Fruit fly (Drosophila melanogaster): ENCODE measurements around the gene Arglu1.

Gene Arglu1

DNA sequence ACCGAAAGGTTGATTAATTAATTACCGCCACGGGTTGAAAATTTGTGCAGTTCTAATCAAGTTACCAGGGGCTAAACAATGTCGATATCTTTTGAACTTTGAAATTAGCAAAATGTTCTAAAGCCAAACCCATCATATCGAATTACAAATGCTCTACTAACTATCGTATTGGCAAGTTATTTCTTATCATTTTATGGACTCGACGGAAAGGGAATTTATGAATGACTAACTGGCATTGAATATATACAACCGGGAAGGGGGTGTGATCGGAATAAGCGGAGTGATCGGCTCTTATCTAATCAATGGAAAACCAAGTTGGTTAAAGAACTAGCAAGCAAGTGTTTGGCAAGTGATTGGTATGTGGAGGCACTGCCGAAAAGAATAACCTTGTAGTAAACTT, 5.6 kb upstream of the Arglu1 start (continued):
- TF ChIP-seq Taf1 (GFP tag; IDR thresholded peaks at IDR 0.05) (no peak), twi (tag; optimal IDR thresholded peaks at IDR 0.05) (no peak), Kr (GFP tag; optimal IDR thresholded peaks at IDR 0.05) (no peak), Bdp1 (GFP tag; optimal IDR thresholded peaks at IDR 0.05) (no peak), CG11696 (GFP tag; IDR thresholded peaks at IDR 0.05) (no peak), Hr39 (optimal IDR thresholded peaks at IDR 0.05) (no peak), knrl (GFP tag; IDR thresholded peaks at IDR 0.05; ENCODE audit: partially characterized antibody) (no peak), Hmx (GFP tag; optimal IDR thresholded peaks at IDR 0.05) (no peak), eyg (GFP tag; optimal IDR thresholded peaks at IDR 0.05) (no peak), CG1832 (GFP tag; optimal IDR thresholded peaks at IDR 0.05) (no peak), CG30020 (tag; optimal IDR thresholded peaks at IDR 0.05) (no peak), Hsf (GFP tag; optimal IDR thresholded peaks at IDR 0.05) (no peak), croc (GFP tag; conservative IDR thresholded peaks at IDR 0.05) (no peak), Hr3 (GFP tag; optimal IDR thresholded peaks at IDR 0.05) (no peak), ERR (GFP tag; optimal IDR thresholded peaks at IDR 0.05) (no peak), CG6854 (GFP tag; optimal IDR thresholded peaks at IDR 0.05) (no peak), en (GFP tag; optimal IDR thresholded peaks at IDR 0.05) (no peak), CG17612 (GFP tag; IDR thresholded peaks at IDR 0.05) (no peak), Side (GFP tag; optimal IDR thresholded peaks at IDR 0.05) (no peak), Mad (GFP tag; optimal IDR thresholded peaks at IDR 0.05) (no peak), CG6683 (GFP tag; optimal IDR thresholded peaks at IDR 0.05) (no peak), CG6272 (GFP tag; IDR thresholded peaks at IDR 0.05) (no peak), CG4360 (GFP tag; IDR thresholded peaks at IDR 0.05) (no peak), CG18476 (GFP tag; optimal IDR thresholded peaks at IDR 0.05) (no peak), CG2889 (GFP tag; IDR thresholded peaks at IDR 0.05) (no peak), Doc3 (GFP tag; IDR thresholded peaks at IDR 0.05; ENCODE audit: partially characterized antibody) (no peak), NC2α (GFP tag; optimal IDR thresholded peaks at IDR 0.05) (no peak), row (GFP tag; IDR thresholded peaks at IDR 0.05) (peak; percentile 76), CG1602 (GFP tag; optimal IDR thresholded peaks at IDR 0.05) (no peak), CG8388 (GFP tag; optimal IDR thresholded peaks at IDR 0.05) (no peak), dm (GFP tag; optimal IDR thresholded peaks at IDR 0.05) (no peak), ind (GFP tag; optimal IDR thresholded peaks at IDR 0.05) (no peak), Ada2b (GFP tag; IDR thresholded peaks at IDR 0.05) (no peak), HLH4C (GFP tag; IDR thresholded peaks at IDR 0.05; ENCODE audit: partially characterized antibody) (no peak), tin (GFP tag; optimal IDR thresholded peaks at IDR 0.05) (no peak), CG2116 (GFP tag; optimal IDR thresholded peaks at IDR 0.05) (no peak), trem (tag; optimal IDR thresholded peaks at IDR 0.05) (no peak), CG7556 (GFP tag; optimal IDR thresholded peaks at IDR 0.05) (no peak), Scr (GFP tag; IDR thresholded peaks at IDR 0.05; ENCODE audit: partially characterized antibody) (no peak), Jarid2 (GFP tag; optimal IDR thresholded peaks at IDR 0.05) (no peak), CG13775 (GFP tag; optimal IDR thresholded peaks at IDR 0.05) (no peak), YL-1 (GFP tag; optimal IDR thresholded peaks at IDR 0.05) (no peak), CG4707 (GFP tag; optimal IDR thresholded peaks at IDR 0.05) (no peak), CG2875 (GFP tag; optimal IDR thresholded peaks at IDR 0.05) (no peak), klu (GFP tag; IDR thresholded peaks at IDR 0.05) (no peak), CG6175 (GFP tag; IDR thresholded peaks at IDR 0.05) (no peak), fd3F (GFP tag; optimal IDR thresholded peaks at IDR 0.05) (no peak), tx (GFP tag; optimal IDR thresholded peaks at IDR 0.05) (no peak), Ptx1 (GFP tag; IDR thresholded peaks at IDR 0.05) (0 out of 2 replicates have a peak, but pooled peaks have one; percentile 13), slp2 (GFP tag; optimal IDR thresholded peaks at IDR 0.05) (no peak), Nf-YC (tag; optimal IDR thresholded peaks at IDR 0.05) (no peak), CG10267 (tag; optimal IDR thresholded peaks at IDR 0.05) (no peak), D19B (GFP tag; optimal IDR thresholded peaks at IDR 0.05) (no peak)
